Fruit fly (Drosophila melanogaster): ENCODE data around the gene Gr10b.

Gr10b gene

dm6 chrX:11384023-11384444 is 29.0 kb downstream of the Gr10b start (continued):
- TF ChIP-seq CG10543 (GFP tag; optimal IDR thresholded peaks at IDR 0.05), result peak; percentile 62
- peak; percentile 50 for TF ChIP-seq Chrac-16 (GFP tag; optimal IDR thresholded peaks at IDR 0.05)
- peak; percentile 62 for TF ChIP-seq ems (GFP tag; optimal IDR thresholded peaks at IDR 0.05)
- TF ChIP-seq sob (GFP tag; IDR thresholded peaks at IDR 0.05), result peak; percentile 88
- no peak for TF ChIP-seq fd64A (GFP tag; optimal IDR thresholded peaks at IDR 0.05)
- no peak for TF ChIP-seq Mad (GFP tag; optimal IDR thresholded peaks at IDR 0.05)
- TF ChIP-seq Bdp1 (GFP tag; optimal IDR thresholded peaks at IDR 0.05), result peak; percentile 27
- no peak for TF ChIP-seq CG12104 (GFP tag; optimal IDR thresholded peaks at IDR 0.05)
- no peak for TF ChIP-seq CG43689 (GFP tag; IDR thresholded peaks at IDR 0.05)
- peak; percentile 43 for TF ChIP-seq chn (GFP tag; optimal IDR thresholded peaks at IDR 0.05)
- peak; percentile 32 for TF ChIP-seq CG10654 (GFP tag; optimal IDR thresholded peaks at IDR 0.05)
- no peak for TF ChIP-seq BEAF-32 (GFP tag; optimal IDR thresholded peaks at IDR 0.05)
- peak; percentile 58 for TF ChIP-seq B-H2 (GFP tag; optimal IDR thresholded peaks at IDR 0.05)
- TF ChIP-seq CG4282 (GFP tag; optimal IDR thresholded peaks at IDR 0.05), result no peak
- no peak for TF ChIP-seq Opbp (GFP tag; IDR thresholded peaks at IDR 0.05; ENCODE audit: partially characterized antibody)
- peak; percentile 21 for TF ChIP-seq Ssrp (tag; optimal IDR thresholded peaks at IDR 0.05)
- peak; percentile 77 for TF ChIP-seq CG10366 (GFP tag; IDR thresholded peaks at IDR 0.05)
- no peak for TF ChIP-seq CG3163 (GFP tag; optimal IDR thresholded peaks at IDR 0.05)
- no peak for TF ChIP-seq Doc3 (GFP tag; IDR thresholded peaks at IDR 0.05; ENCODE audit: partially characterized antibody)
- TF ChIP-seq CG13624 (GFP tag; optimal IDR thresholded peaks at IDR 0.05), result peak; percentile 67
- peak; percentile 73 for TF ChIP-seq Xbp1 (GFP tag; optimal IDR thresholded peaks at IDR 0.05)
- TF ChIP-seq ash1 (GFP tag; optimal IDR thresholded peaks at IDR 0.05), result no peak
- peak; percentile 16 for TF ChIP-seq Asciz (GFP tag; optimal IDR thresholded peaks at IDR 0.05)
- TF ChIP-seq twi (tag; optimal IDR thresholded peaks at IDR 0.05), result no peak
- peak; percentile 76; the same call in 3 of the 4 replicates for TF ChIP-seq Gug (GFP tag; IDR thresholded peaks at IDR 0.05)
- no peak for TF ChIP-seq HLHmδ (GFP tag; optimal IDR thresholded peaks at IDR 0.05)
- peak; percentile 43 for TF ChIP-seq CG12942 (GFP tag; optimal IDR thresholded peaks at IDR 0.05)
- TF ChIP-seq BtbVII (GFP tag; optimal IDR thresholded peaks at IDR 0.05), result peak; percentile 73
- TF ChIP-seq Max (GFP tag; optimal IDR thresholded peaks at IDR 0.05), result peak; percentile 42
- TF ChIP-seq crol (GFP tag; IDR thresholded peaks at IDR 0.05), result no peak
- peak; percentile 2 for TF ChIP-seq D19A (tag; optimal IDR thresholded peaks at IDR 0.05)
- peak; percentile 54 for TF ChIP-seq tin (GFP tag; optimal IDR thresholded peaks at IDR 0.05)
- TF ChIP-seq CG17829 (tag; optimal IDR thresholded peaks at IDR 0.05), result peak; percentile 32
- peak; percentile 49 for TF ChIP-seq CG34376 (GFP tag; optimal IDR thresholded peaks at IDR 0.05)
- TF ChIP-seq onecut (GFP tag; IDR thresholded peaks at IDR 0.05), result peak; percentile 51
- TF ChIP-seq CG9876 (GFP tag; optimal IDR thresholded peaks at IDR 0.05), result no peak
- TF ChIP-seq kay (GFP tag; optimal IDR thresholded peaks at IDR 0.05), result peak; percentile 55
- peak; percentile 62 for TF ChIP-seq CG4404 (GFP tag; IDR thresholded peaks at IDR 0.05)
- no peak for TF ChIP-seq abd-A (tag; optimal IDR thresholded peaks at IDR 0.05)
- peak; percentile 91 for TF ChIP-seq Dbx (GFP tag; IDR thresholded peaks at IDR 0.05)
- no peak for TF ChIP-seq Vsx1 (GFP tag; optimal IDR thresholded peaks at IDR 0.05)
- no peak for TF ChIP-seq pita (GFP tag; optimal IDR thresholded peaks at IDR 0.05)
- TF ChIP-seq TFAM (GFP tag; optimal IDR thresholded peaks at IDR 0.05), result no peak
- TF ChIP-seq p53 (GFP tag; optimal IDR thresholded peaks at IDR 0.05), result no peak
- TF ChIP-seq Dref (GFP tag; IDR thresholded peaks at IDR 0.05), result no peak
- TF ChIP-seq zfh2 (GFP tag; optimal IDR thresholded peaks at IDR 0.05), result peak; percentile 49
- peak; percentile 77 for TF ChIP-seq Hand (GFP tag; optimal IDR thresholded peaks at IDR 0.05)
- no peak for TF ChIP-seq wor (GFP tag; IDR thresholded peaks at IDR 0.05)
- peak; percentile 75 for TF ChIP-seq CG9817 (tag; optimal IDR thresholded peaks at IDR 0.05)
- peak; percentile 29 for TF ChIP-seq CrebB (tag; optimal IDR thresholded peaks at IDR 0.05)
- TF ChIP-seq CG31441 (GFP tag; IDR thresholded peaks at IDR 0.05), result peak; percentile 60; the same call in 1 of the 2 replicates
- no peak for TF ChIP-seq knrl (GFP tag; IDR thresholded peaks at IDR 0.05; ENCODE audit: partially characterized antibody)
